Fruit fly (Drosophila melanogaster) whole organism, embryonic: Measurements from ENCODE around the gene rgn.
A peak's percentile ranks its signal among the peaks of the same experiment; 100 is the strongest.

ENCODE experiments used
- Abd-B ChIP-seq: fragments of 200-800 bp; sonication (Bioruptor generic); optimal IDR thresholded peaks from 2 replicates; lab custom pipeline; 2018; ENCODE audit warnings: missing biosample characterization, mild to moderate bottlenecking, missing genetic modification characterization, moderate library complexity
- Blimp-1 ChIP-seq: fragments of 200-800 bp; sonication (Bioruptor generic); optimal IDR thresholded peaks from 3 replicates; lab custom pipeline; 2018; ENCODE audit warnings: missing biosample characterization, missing genetic modification characterization, mild to moderate bottlenecking, moderate library complexity, missing genetic modification reagents
- CG10321 ChIP-seq: fragments of 200-800 bp; sonication (Bioruptor generic); IDR thresholded peaks from 2 replicates; pipeline ENCODE4 v1.3.6; 2022; ENCODE audit warnings: missing biosample characterization, missing genetic modification characterization
- CG12769 ChIP-seq: fragments of 200-800 bp; sonication (Bioruptor generic); optimal IDR thresholded peaks from 2 replicates; lab custom pipeline; 2019; ENCODE audit warnings: missing biosample characterization, mild to moderate bottlenecking, missing genetic modification characterization, moderate library complexity
- CG13296 ChIP-seq: fragments of 200-800 bp; sonication (Bioruptor generic); optimal IDR thresholded peaks from 3 replicates; lab custom pipeline; 2018; ENCODE audit warnings: missing biosample characterization, mild to moderate bottlenecking, missing genetic modification characterization
- CG17568 ChIP-seq: fragments of 200-800 bp; sonication (Bioruptor generic); optimal IDR thresholded peaks from 2 replicates; lab custom pipeline; 2018; ENCODE audit warnings: missing biosample characterization, mild to moderate bottlenecking, missing genetic modification characterization, moderate library complexity
- CG17829 ChIP-seq: fragments of 200-800 bp; optimal IDR thresholded peaks from 2 replicates; lab custom pipeline; 2019; ENCODE audit warnings: missing biosample characterization, mild to moderate bottlenecking, missing genetic modification characterization, moderate library complexity
- CG1792 ChIP-seq: fragments of 200-800 bp; sonication (Bioruptor generic); optimal IDR thresholded peaks from 2 replicates; lab custom pipeline; 2016; ENCODE audit warnings: missing biosample characterization, missing genetic modification characterization
- CG2712 ChIP-seq: fragments of 200-800 bp; optimal IDR thresholded peaks from 3 replicates; lab custom pipeline; 2019; ENCODE audit warnings: missing biosample characterization, mild to moderate bottlenecking, missing genetic modification characterization, moderate library complexity
- CG3281 ChIP-seq: fragments of 200-800 bp; sonication (Bioruptor generic); optimal IDR thresholded peaks from 3 replicates; lab custom pipeline; 2017; ENCODE audit warnings: missing biosample characterization, mild to moderate bottlenecking, missing genetic modification characterization
- CG3838 ChIP-seq: fragments of 200-800 bp; sonication (Bioruptor generic); optimal IDR thresholded peaks from 3 replicates; lab custom pipeline; 2016; ENCODE audit warnings: missing biosample characterization, missing genetic modification characterization
- CG3847 ChIP-seq: fragments of 200-800 bp; sonication (Bioruptor generic); IDR thresholded peaks from 2 replicates; pipeline ENCODE4 v1.3.6; 2022; ENCODE audit warnings: missing biosample characterization, missing genetic modification characterization
- CG4328 ChIP-seq: fragments of 200-800 bp; sonication (Bioruptor generic); optimal IDR thresholded peaks from 3 replicates; lab custom pipeline; 2017; ENCODE audit warnings: missing biosample characterization, missing genetic modification reagents, missing genetic modification characterization
- CG4854 ChIP-seq: fragments of 200-800 bp; sonication (Bioruptor generic); optimal IDR thresholded peaks from 2 replicates; lab custom pipeline; 2016; ENCODE audit warnings: missing biosample characterization, missing genetic modification characterization, inconsistent platforms
- CG6254 ChIP-seq: fragments of 200-800 bp; sonication (Bioruptor generic); optimal IDR thresholded peaks from 3 replicates; lab custom pipeline; 2017; ENCODE audit warnings: mild to moderate bottlenecking, missing biosample characterization, missing genetic modification reagents, missing genetic modification characterization
- CG7786 ChIP-seq: fragments of 200-800 bp; sonication (Bioruptor generic); optimal IDR thresholded peaks from 2 replicates; lab custom pipeline; 2016; ENCODE audit warnings: missing biosample characterization, missing genetic modification characterization
- CG8290 ChIP-seq, 3 experiments: fragments of 200-800 bp; sonication (Bioruptor generic); optimal IDR thresholded peaks; 2 replicates each; lab custom pipeline; 2016 to 2019; ENCODE audit warnings: missing biosample characterization in 3 of 3, missing genetic modification characterization in 3 of 3, mild to moderate bottlenecking in 2 of 3, moderate library complexity in 1 of 3
- CG8359 ChIP-seq: fragments of 200-800 bp; sonication (Bioruptor generic); optimal IDR thresholded peaks from 2 replicates; lab custom pipeline; 2017; ENCODE audit warnings: missing biosample characterization, mild to moderate bottlenecking, missing genetic modification characterization, borderline replicate concordance
- CrebB ChIP-seq: fragments of 200-800 bp; sonication (Bioruptor generic); optimal IDR thresholded peaks from 3 replicates; lab custom pipeline; 2018; ENCODE audit warnings: missing biosample characterization, mild to moderate bottlenecking, missing genetic modification characterization
- Fer3 ChIP-seq: fragments of 200-800 bp; sonication (Bioruptor generic); optimal IDR thresholded peaks from 2 replicates; lab custom pipeline; 2018; ENCODE audit warnings: missing biosample characterization, mild to moderate bottlenecking, missing genetic modification characterization, moderate library complexity
- H2.0 ChIP-seq: fragments of 200-800 bp; sonication (Bioruptor generic); IDR thresholded peaks from 2 replicates; pipeline ENCODE4 v1.3.6; 2022; ENCODE audit warnings: missing biosample characterization, missing genetic modification characterization
- Hand ChIP-seq: fragments of 200-800 bp; sonication (Bioruptor generic); optimal IDR thresholded peaks from 2 replicates; lab custom pipeline; 2017; ENCODE audit warnings: mild to moderate bottlenecking, missing biosample characterization, missing genetic modification reagents, missing genetic modification characterization
- HmgD ChIP-seq: fragments of 200-800 bp; sonication (Bioruptor generic); optimal IDR thresholded peaks from 3 replicates; lab custom pipeline; 2016; ENCODE audit warnings: missing biosample characterization, missing genetic modification characterization
- Hr51 ChIP-seq, 2 experiments: fragments of 200-800 bp; sonication (Bioruptor generic); optimal IDR thresholded peaks; 2 replicates in 1 of 2; 3 replicates in 1 of 2; lab custom pipeline; 2016 to 2018; ENCODE audit warnings: missing biosample characterization in 2 of 2, missing genetic modification characterization in 2 of 2, mild to moderate bottlenecking in 1 of 2, moderate library complexity in 1 of 2
- Lhr ChIP-seq: fragments of 200-800 bp; sonication (Bioruptor generic); optimal IDR thresholded peaks from 3 replicates; lab custom pipeline; 2017; ENCODE audit warnings: mild to moderate bottlenecking, missing biosample characterization, missing genetic modification reagents, missing genetic modification characterization
- Mrtf ChIP-seq: fragments of 200-800 bp; sonication (Bioruptor generic); IDR thresholded peaks from 3 replicates; pipeline ENCODE4 v1.3.6; 2022; ENCODE audit warnings: missing biosample characterization, missing genetic modification characterization
- Oaz ChIP-seq: fragments of 200-800 bp; sonication (Bioruptor generic); IDR thresholded peaks from 2 replicates; pipeline ENCODE4 v1.3.6; 2022; ENCODE audit warnings: missing biosample characterization, missing genetic modification characterization
- Sox100B ChIP-seq: fragments of 200-800 bp; sonication (Bioruptor generic); optimal IDR thresholded peaks from 3 replicates; lab custom pipeline; 2018; ENCODE audit warnings: missing biosample characterization, mild to moderate bottlenecking, missing genetic modification characterization
- abd-A ChIP-seq: fragments of 200-800 bp; sonication (Bioruptor generic); optimal IDR thresholded peaks from 3 replicates; lab custom pipeline; 2019; ENCODE audit warnings: missing biosample characterization, mild to moderate bottlenecking, missing genetic modification characterization, moderate library complexity
- ap ChIP-seq: fragments of 200-800 bp; sonication (Bioruptor generic); IDR thresholded peaks from 2 replicates; pipeline ENCODE4 v1.3.6; 2022; ENCODE audit warnings: missing biosample characterization, missing genetic modification characterization
- ash1 ChIP-seq: fragments of 200-800 bp; sonication (Bioruptor generic); optimal IDR thresholded peaks from 2 replicates; lab custom pipeline; 2018; ENCODE audit warnings: missing biosample characterization, mild to moderate bottlenecking, missing genetic modification characterization
- az2 ChIP-seq: fragments of 200-800 bp; sonication (Bioruptor generic); optimal IDR thresholded peaks from 3 replicates; lab custom pipeline; 2016; ENCODE audit warnings: missing biosample characterization, missing genetic modification characterization
- bab2 ChIP-seq: fragments of 200-800 bp; sonication (Bioruptor generic); optimal IDR thresholded peaks from 2 replicates; lab custom pipeline; 2016; ENCODE audit warnings: missing biosample characterization, missing genetic modification characterization
- cato ChIP-seq: fragments of 200-800 bp; sonication (Bioruptor generic); optimal IDR thresholded peaks from 2 replicates; lab custom pipeline; 2016; ENCODE audit warnings: missing biosample characterization, missing genetic modification characterization, borderline replicate concordance
- chinmo ChIP-seq: fragments of 200-800 bp; sonication (Bioruptor generic); IDR thresholded peaks from 4 replicates; pipeline ENCODE4 v1.3.6; 2022; ENCODE audit warnings: missing biosample characterization, missing genetic modification characterization; ENCODE audit not compliant: partially characterized antibody
- chm ChIP-seq: fragments of 200-800 bp; sonication (Bioruptor generic); IDR thresholded peaks from 2 replicates; pipeline ENCODE4 v1.3.6; 2022; ENCODE audit warnings: missing biosample characterization, missing genetic modification characterization
- dan ChIP-seq: fragments of 200-800 bp; sonication (Bioruptor generic); IDR thresholded peaks from 2 replicates; pipeline ENCODE4 v1.3.6; 2022; ENCODE audit warnings: missing biosample characterization, missing genetic modification characterization
- dmrt99B ChIP-seq: fragments of 200-800 bp; sonication (Bioruptor generic); optimal IDR thresholded peaks from 2 replicates; lab custom pipeline; 2018; ENCODE audit warnings: missing biosample characterization, mild to moderate bottlenecking, missing genetic modification characterization, moderate library complexity
- dysf ChIP-seq: fragments of 200-800 bp; sonication (Bioruptor generic); IDR thresholded peaks from 3 replicates; pipeline ENCODE4 v1.3.6; 2022; ENCODE audit warnings: missing biosample characterization, missing genetic modification characterization
- gsb ChIP-seq: fragments of 200-800 bp; sonication (Bioruptor generic); IDR thresholded peaks from 2 replicates; pipeline ENCODE4 v1.3.6; 2022; ENCODE audit warnings: missing biosample characterization, missing genetic modification characterization
- luna ChIP-seq: fragments of 200-800 bp; sonication (Bioruptor generic); optimal IDR thresholded peaks from 2 replicates; lab custom pipeline; 2016; ENCODE audit warnings: missing biosample characterization, missing genetic modification characterization
- nerfin-2 ChIP-seq: fragments of 200-800 bp; sonication (Bioruptor generic); IDR thresholded peaks from 2 replicates; pipeline ENCODE4 v1.3.6; 2022; ENCODE audit warnings: missing biosample characterization, missing genetic modification characterization; ENCODE audit not compliant: partially characterized antibody
- nmo ChIP-seq: fragments of 200-800 bp; sonication (Bioruptor generic); optimal IDR thresholded peaks from 2 replicates; lab custom pipeline; 2018; ENCODE audit warnings: missing biosample characterization, mild to moderate bottlenecking, missing genetic modification characterization, moderate library complexity
- pb ChIP-seq: fragments of 200-800 bp; sonication (Bioruptor generic); optimal IDR thresholded peaks from 3 replicates; lab custom pipeline; 2016; ENCODE audit warnings: missing biosample characterization, missing genetic modification characterization
- salm ChIP-seq: fragments of 200-800 bp; sonication (Bioruptor generic); optimal IDR thresholded peaks from 2 replicates; lab custom pipeline; 2018; ENCODE audit warnings: missing biosample characterization, mild to moderate bottlenecking, missing genetic modification characterization
- sisA ChIP-seq: fragments of 200-800 bp; sonication (Bioruptor generic); IDR thresholded peaks from 2 replicates; pipeline ENCODE4 v1.3.6; 2022; ENCODE audit warnings: missing biosample characterization, missing genetic modification characterization
- slp2 ChIP-seq: fragments of 200-800 bp; sonication (Bioruptor generic); optimal IDR thresholded peaks from 2 replicates; lab custom pipeline; 2016; ENCODE audit warnings: missing biosample characterization, missing genetic modification characterization
- sna ChIP-seq: fragments of 200-800 bp; sonication (Bioruptor generic); IDR thresholded peaks from 2 replicates; pipeline ENCODE4 v1.3.6; 2022; ENCODE audit warnings: missing biosample characterization, missing genetic modification characterization; ENCODE audit not compliant: partially characterized antibody
- yki ChIP-seq: fragments of >200 bp; optimal IDR thresholded peaks from 3 replicates; lab custom pipeline; 2018

The rgn gene

dm6 chr3L:21347197-21347831 is 35.0 kb upstream of the rgn start (continued):
- TF ChIP-seq dmrt99B (tag; lab: Kevin White, UChicago) (peak; percentile 82), pb (GFP tag; lab: Kevin White, UChicago) (no peak), CG12769 (no peak), Abd-B (GFP tag; lab: Kevin White, UChicago) (peak; percentile 4), HmgD (no peak), CG1792 (GFP tag; lab: Kevin White, UChicago) (no peak), yki (no peak), CG3838 (no peak), bab2 (GFP tag; lab: Kevin White, UChicago) (peak; percentile 30), Sox100B (peak; percentile 67), salm (tag; lab: Kevin White, UChicago) (no peak), Blimp-1 (GFP tag; lab: Kevin White, UChicago) (no peak), dysf (GFP tag; lab: Robert Waterston, UW) (peak; percentile 37; the same call in 1 of the 3 replicates), Oaz (GFP tag; lab: Robert Waterston, UW) (no peak), CG13296 (GFP tag; lab: Kevin White, UChicago) (peak; percentile 15), CG2712 (tag; lab: Kevin White, UChicago) (peak; percentile 34), chinmo (no peak), Hand (no peak), Lhr (GFP tag; lab: Kevin White, UChicago) (peak; percentile 28), gsb (GFP tag; lab: Robert Waterston, UW) (no peak), nerfin-2 (GFP tag; lab: Robert Waterston, UW) (no peak), CG4328 (GFP tag; lab: Kevin White, UChicago) (no peak), CG3847 (GFP tag; lab: Robert Waterston, UW) (no peak; the same call in 1 of the 2 replicates), CG7786 (GFP tag; lab: Kevin White, UChicago) (no peak), CG3281 (GFP tag; lab: Kevin White, UChicago) (no peak), Fer3 (tag; lab: Kevin White, UChicago) (peak; percentile 3), CG8359 (GFP tag; lab: Kevin White, UChicago) (no peak), CG4854 (peak; percentile 2), Hr51 (GFP tag; optimal IDR thresholded peaks at IDR 0.05; lab: Kevin White, UChicago) (peak; percentile 34 to 65), luna (GFP tag; lab: Kevin White, UChicago) (no peak), slp2 (peak; percentile 30), az2 (GFP tag; lab: Kevin White, UChicago) (peak; percentile 61), CG17829 (tag; lab: Kevin White, UChicago) (peak; percentile 26), sisA (peak; percentile 44; the same call in 1 of the 2 replicates), CG10321 (GFP tag; lab: Robert Waterston, UW) (no peak), dan (GFP tag; lab: Robert Waterston, UW) (no peak), ap (no peak), Mrtf (GFP tag; lab: Robert Waterston, UW) (no peak), chm (GFP tag; lab: Robert Waterston, UW) (0 out of 2 replicates have a peak, but pooled peaks have one; percentile 33), abd-A (tag; lab: Kevin White, UChicago) (no peak), CG17568 (GFP tag; lab: Kevin White, UChicago) (no peak), sna (GFP tag; lab: Robert Waterston, UW) (no peak), CrebB (tag; lab: Kevin White, UChicago) (no peak), H2.0 (peak; percentile 53; the same call in 1 of the 2 replicates), cato (GFP tag; lab: Kevin White, UChicago) (peak; percentile 29), nmo (GFP tag; lab: Kevin White, UChicago) (peak; percentile 50), CG8290 (GFP tag; optimal IDR thresholded peaks at IDR 0.05; lab: Kevin White, UChicago) (no peak), CG8290 (tag; optimal IDR thresholded peaks at IDR 0.05; lab: Kevin White, UChicago) (peak in 1 of 2 experiments; percentile 68), ash1 (GFP tag; lab: Kevin White, UChicago) (no peak), CG6254 (no peak)
